1 fruit fly cellular context compared by ENCODE assay signal in the genomic region with DNA sequence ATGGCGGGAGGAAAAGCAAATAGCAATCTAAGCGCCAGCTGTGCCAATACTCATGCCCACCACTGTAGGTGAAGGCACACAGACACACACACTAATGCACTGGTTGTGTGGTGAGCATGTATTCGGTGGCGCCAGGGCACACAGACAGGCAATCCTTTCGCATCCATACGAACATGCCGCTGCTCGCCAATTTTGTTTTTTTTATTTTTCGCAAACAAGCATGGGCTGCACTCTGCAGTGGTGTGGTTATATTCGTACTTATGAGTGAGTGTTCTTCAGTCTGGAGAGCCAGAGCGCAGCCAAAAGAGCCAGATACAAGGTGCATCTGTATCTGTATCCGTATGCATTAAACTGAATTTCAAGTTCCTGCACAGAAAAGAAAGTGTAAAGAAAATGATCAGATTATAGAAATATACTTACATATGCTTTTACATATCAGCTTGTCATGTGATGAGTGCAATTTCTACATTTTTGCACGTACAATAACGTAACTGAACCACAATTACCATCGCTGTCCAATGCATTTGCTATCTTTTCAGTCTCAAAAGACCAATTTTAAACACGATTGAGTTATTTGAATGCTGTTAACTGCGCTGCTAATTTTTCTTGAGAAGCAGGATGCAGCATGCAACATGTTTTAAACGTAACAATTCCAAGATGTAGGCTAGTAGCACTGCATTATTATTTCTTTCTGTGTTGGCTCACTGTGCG.
TF ChIP-seq lines count a peak whose summit lies in the region.

No protein-coding gene starts in this region.

TF ChIP-seq in whole organism, embryonic, 481 proteins besides CTCF, POLR2A, EP300 and RAD21 (continued from another document):
- TF ChIP-seq B-H1 (GFP tag; IDR thresholded peaks at IDR 0.05; lab: Robert Waterston, UW) (no peak), CG7839 (tag; optimal IDR thresholded peaks at IDR 0.05; lab: Kevin White, UChicago) (peak; percentile 10), CG9215 (GFP tag; IDR thresholded peaks at IDR 0.05; lab: Robert Waterston, UW) (no peak), CG4820 (GFP tag; optimal IDR thresholded peaks at IDR 0.05; lab: Kevin White, UChicago) (peak; percentile 12), nerfin-2 (GFP tag; IDR thresholded peaks at IDR 0.05; lab: Robert Waterston, UW; ENCODE audit: partially characterized antibody) (no peak), Camta (GFP tag; optimal IDR thresholded peaks at IDR 0.05; lab: Kevin White, UChicago) (peak; percentile 20), ro (GFP tag; IDR thresholded peaks at IDR 0.05; lab: Robert Waterston, UW) (no peak), Drgx (GFP tag; IDR thresholded peaks at IDR 0.05; lab: Robert Waterston, UW) (peak; percentile 36; the same call in 1 of the 2 replicates), D (optimal IDR thresholded peaks at IDR 0.05; lab: Kevin White, UChicago) (no peak), D (GFP tag; optimal IDR thresholded peaks at IDR 0.05; lab: Kevin White, UChicago) (peak; percentile 27), gem (tag; optimal IDR thresholded peaks at IDR 0.05; lab: Kevin White, UChicago) (peak; percentile 62), dmrt99B (tag; optimal IDR thresholded peaks at IDR 0.05; lab: Kevin White, UChicago) (peak; percentile 35), Ets65A (GFP tag; lab: Kevin White, UChicago) (peak; percentile 49), dpn (GFP tag; optimal IDR thresholded peaks at IDR 0.05; lab: Kevin White, UChicago) (peak in 1 of 2 experiments; percentile 8), fru (optimal IDR thresholded peaks at IDR 0.05; lab: Kevin White, UChicago) (no peak), CG12769 (tag; optimal IDR thresholded peaks at IDR 0.05; lab: Kevin White, UChicago) (no peak), bsh (GFP tag; optimal IDR thresholded peaks at IDR 0.05; lab: Kevin White, UChicago) (peak; percentile 25 to 88), nom (GFP tag; optimal IDR thresholded peaks at IDR 0.05; lab: Kevin White, UChicago) (peak; percentile 59), Jarid2 (GFP tag; optimal IDR thresholded peaks at IDR 0.05; lab: Kevin White, UChicago) (peak; percentile 5), eyg (GFP tag; optimal IDR thresholded peaks at IDR 0.05; lab: Kevin White, UChicago) (no peak)
